Fruit fly (Drosophila melanogaster) whole organism, embryonic: ENCODE data around the gene CG7906.
A peak's percentile ranks its signal among the peaks of the same experiment; 100 is the strongest.

ENCODE experiments used
- CG10267 ChIP-seq: fragments of 200-800 bp; sonication (Bioruptor generic); optimal IDR thresholded peaks from 2 replicates; lab custom pipeline; 2018; ENCODE audit warnings: missing biosample characterization, mild to moderate bottlenecking, missing genetic modification characterization, moderate library complexity
- CG12236 ChIP-seq: fragments of 200-800 bp; sonication (Bioruptor generic); optimal IDR thresholded peaks from 2 replicates; lab custom pipeline; 2016; ENCODE audit warnings: missing biosample characterization, missing genetic modification characterization
- CG1233 ChIP-seq: fragments of 200-800 bp; sonication (Bioruptor generic); optimal IDR thresholded peaks from 4 replicates; lab custom pipeline; 2018; ENCODE audit warnings: missing biosample characterization, mild to moderate bottlenecking, missing genetic modification characterization
- CG1603 ChIP-seq: fragments of 200-800 bp; sonication (Bioruptor generic); optimal IDR thresholded peaks from 2 replicates; lab custom pipeline; 2019; ENCODE audit warnings: missing biosample characterization, mild to moderate bottlenecking, missing genetic modification characterization, moderate library complexity
- CG17612 ChIP-seq: fragments of 200-800 bp; sonication (Bioruptor generic); IDR thresholded peaks from 2 replicates; pipeline ENCODE4 v1.3.6; 2022; ENCODE audit warnings: missing biosample characterization, missing genetic modification characterization
- CG30020 ChIP-seq: fragments of 200-800 bp; optimal IDR thresholded peaks from 2 replicates; lab custom pipeline; 2019; ENCODE audit warnings: missing biosample characterization, mild to moderate bottlenecking, missing genetic modification characterization, moderate library complexity
- CG31388 ChIP-seq: fragments of 200-800 bp; sonication (Bioruptor generic); optimal IDR thresholded peaks from 2 replicates; lab custom pipeline; 2016; ENCODE audit warnings: missing biosample characterization, missing genetic modification characterization
- CG32532 ChIP-seq: fragments of 200-800 bp; sonication (Bioruptor generic); IDR thresholded peaks from 2 replicates; pipeline ENCODE4 v1.3.6; 2022; ENCODE audit warnings: missing biosample characterization, missing genetic modification characterization
- CG3407 ChIP-seq: fragments of 200-800 bp; sonication (Bioruptor generic); optimal IDR thresholded peaks from 2 replicates; lab custom pipeline; 2018; ENCODE audit warnings: missing biosample characterization, mild to moderate bottlenecking, missing genetic modification characterization
- CG43689 ChIP-seq: fragments of 200-800 bp; sonication (Bioruptor generic); IDR thresholded peaks from 2 replicates; pipeline ENCODE4 v1.3.6; 2022; ENCODE audit warnings: missing biosample characterization, missing genetic modification characterization
- CG6791 ChIP-seq: fragments of 200-800 bp; sonication (Bioruptor generic); IDR thresholded peaks from 3 replicates; pipeline ENCODE4 v1.3.6; 2022; ENCODE audit warnings: missing biosample characterization, missing genetic modification characterization; ENCODE audit not compliant: partially characterized antibody
- CG8089 ChIP-seq: fragments of 200-800 bp; sonication (Bioruptor generic); optimal IDR thresholded peaks from 3 replicates; lab custom pipeline; 2016; ENCODE audit warnings: missing biosample characterization, missing genetic modification characterization
- CrebB ChIP-seq: fragments of 200-800 bp; sonication (Bioruptor generic); optimal IDR thresholded peaks from 3 replicates; lab custom pipeline; 2018; ENCODE audit warnings: missing biosample characterization, mild to moderate bottlenecking, missing genetic modification characterization
- D19A ChIP-seq: fragments of 200-800 bp; optimal IDR thresholded peaks from 3 replicates; lab custom pipeline; 2019; ENCODE audit warnings: missing biosample characterization, mild to moderate bottlenecking, missing genetic modification characterization, moderate library complexity
- Dfd ChIP-seq, 2 experiments: fragments of >200 bp; optimal IDR thresholded peaks; 2 replicates each; lab custom pipeline; 2017; ENCODE audit warnings: missing biosample characterization in 2 of 2, missing genetic modification characterization in 2 of 2
- Dip3 ChIP-seq: fragments of 200-800 bp; sonication (Bioruptor generic); optimal IDR thresholded peaks from 3 replicates; lab custom pipeline; 2016; ENCODE audit warnings: missing biosample characterization, missing genetic modification characterization
- Hand ChIP-seq: fragments of 200-800 bp; sonication (Bioruptor generic); optimal IDR thresholded peaks from 2 replicates; lab custom pipeline; 2017; ENCODE audit warnings: mild to moderate bottlenecking, missing biosample characterization, missing genetic modification reagents, missing genetic modification characterization
- Hr39 ChIP-seq: fragments of >200 bp; optimal IDR thresholded peaks from 2 replicates; lab custom pipeline; 2017
- MESR4 ChIP-seq: fragments of 200-800 bp; sonication (Bioruptor generic); optimal IDR thresholded peaks from 2 replicates; lab custom pipeline; 2018; ENCODE audit warnings: missing biosample characterization, mild to moderate bottlenecking, missing genetic modification characterization, moderate library complexity
- MTF-1 ChIP-seq: fragments of 200-800 bp; sonication (Bioruptor generic); optimal IDR thresholded peaks from 2 replicates; lab custom pipeline; 2018; ENCODE audit warnings: missing biosample characterization, mild to moderate bottlenecking, missing genetic modification characterization, borderline replicate concordance
- NC2α ChIP-seq: fragments of 200-800 bp; sonication (Bioruptor generic); optimal IDR thresholded peaks from 2 replicates; lab custom pipeline; 2016; ENCODE audit warnings: missing biosample characterization, missing genetic modification characterization
- NFAT ChIP-seq: fragments of 200-800 bp; sonication (Bioruptor generic); IDR thresholded peaks from 2 replicates; pipeline ENCODE4 v1.3.6; 2022; ENCODE audit warnings: missing biosample characterization, missing genetic modification characterization
- NfI ChIP-seq: fragments of 200-800 bp; sonication (Bioruptor generic); optimal IDR thresholded peaks from 3 replicates; lab custom pipeline; 2018; ENCODE audit warnings: missing biosample characterization, mild to moderate bottlenecking, missing genetic modification characterization, moderate library complexity
- Optix ChIP-seq: fragments of 200-800 bp; sonication (Bioruptor generic); IDR thresholded peaks from 3 replicates; pipeline ENCODE4 v1.3.6; 2022; ENCODE audit warnings: missing biosample characterization, missing genetic modification characterization
- Sox100B ChIP-seq: fragments of 200-800 bp; sonication (Bioruptor generic); optimal IDR thresholded peaks from 3 replicates; lab custom pipeline; 2018; ENCODE audit warnings: missing biosample characterization, mild to moderate bottlenecking, missing genetic modification characterization
- abd-A ChIP-seq: fragments of 200-800 bp; sonication (Bioruptor generic); optimal IDR thresholded peaks from 3 replicates; lab custom pipeline; 2019; ENCODE audit warnings: missing biosample characterization, mild to moderate bottlenecking, missing genetic modification characterization, moderate library complexity
- ac ChIP-seq: fragments of 200-800 bp; sonication (Bioruptor generic); optimal IDR thresholded peaks from 3 replicates; lab custom pipeline; 2017; ENCODE audit warnings: missing biosample characterization, mild to moderate bottlenecking, missing genetic modification characterization
- bbx ChIP-seq: fragments of 200-800 bp; sonication (Bioruptor generic); IDR thresholded peaks from 2 replicates; pipeline ENCODE4 v1.3.6; 2022; ENCODE audit warnings: missing biosample characterization, missing genetic modification characterization; ENCODE audit not compliant: partially characterized antibody
- ci ChIP-seq: fragments of 200-800 bp; sonication (Bioruptor generic); IDR thresholded peaks from 3 replicates; pipeline ENCODE4 v1.3.6; 2022; ENCODE audit warnings: missing biosample characterization, missing genetic modification characterization
- crol ChIP-seq: fragments of 200-800 bp; sonication (Bioruptor generic); IDR thresholded peaks from 2 replicates; pipeline ENCODE4 v1.3.6; 2022; ENCODE audit warnings: missing biosample characterization, missing genetic modification characterization
- dmrt11E ChIP-seq: fragments of 200-800 bp; sonication (Bioruptor generic); optimal IDR thresholded peaks from 3 replicates; lab custom pipeline; 2018; ENCODE audit warnings: missing biosample characterization, mild to moderate bottlenecking, missing genetic modification characterization, moderate library complexity
- dmrt99B ChIP-seq: fragments of 200-800 bp; sonication (Bioruptor generic); optimal IDR thresholded peaks from 2 replicates; lab custom pipeline; 2018; ENCODE audit warnings: missing biosample characterization, mild to moderate bottlenecking, missing genetic modification characterization, moderate library complexity
- ftz-f1 ChIP-seq: fragments of 200-800 bp; sonication (Bioruptor generic); optimal IDR thresholded peaks from 2 replicates; lab custom pipeline; 2016; ENCODE audit warnings: missing biosample characterization, missing genetic modification characterization
- gfzf ChIP-seq: fragments of 200-800 bp; sonication (Bioruptor generic); optimal IDR thresholded peaks from 2 replicates; lab custom pipeline; 2016; ENCODE audit warnings: missing biosample characterization, mild to moderate bottlenecking, missing genetic modification characterization, moderate library complexity
- h ChIP-seq: fragments of >200 bp; optimal IDR thresholded peaks from 2 replicates; lab custom pipeline; 2017
- kah ChIP-seq: fragments of 200-800 bp; sonication (Bioruptor generic); optimal IDR thresholded peaks from 2 replicates; lab custom pipeline; 2018; ENCODE audit warnings: missing biosample characterization, mild to moderate bottlenecking, missing genetic modification characterization
- ken ChIP-seq: fragments of 200-800 bp; sonication (Bioruptor generic); IDR thresholded peaks from 3 replicates; pipeline ENCODE4 v1.3.6; 2022; ENCODE audit warnings: missing biosample characterization, missing genetic modification characterization
- org-1 ChIP-seq: fragments of 200-800 bp; sonication (Bioruptor generic); optimal IDR thresholded peaks from 2 replicates; lab custom pipeline; 2017; ENCODE audit warnings: missing biosample characterization, missing genetic modification characterization
- pho ChIP-seq: fragments of 200-800 bp; sonication (Bioruptor generic); optimal IDR thresholded peaks from 2 replicates; lab custom pipeline; 2016; ENCODE audit warnings: missing biosample characterization, missing genetic modification characterization
- salm ChIP-seq: fragments of 200-800 bp; sonication (Bioruptor generic); optimal IDR thresholded peaks from 2 replicates; lab custom pipeline; 2018; ENCODE audit warnings: missing biosample characterization, mild to moderate bottlenecking, missing genetic modification characterization
- scrt ChIP-seq: fragments of 200-800 bp; sonication (Bioruptor generic); optimal IDR thresholded peaks from 2 replicates; lab custom pipeline; 2018; ENCODE audit warnings: missing biosample characterization, mild to moderate bottlenecking, missing genetic modification characterization, moderate library complexity
- sim ChIP-seq: fragments of 200-800 bp; sonication (Bioruptor generic); IDR thresholded peaks from 2 replicates; pipeline ENCODE4 v1.3.6; 2022; ENCODE audit warnings: missing biosample characterization, missing genetic modification characterization
- sisA ChIP-seq: fragments of 200-800 bp; sonication (Bioruptor generic); IDR thresholded peaks from 2 replicates; pipeline ENCODE4 v1.3.6; 2022; ENCODE audit warnings: missing biosample characterization, missing genetic modification characterization
- ssp ChIP-seq: fragments of 200-800 bp; sonication (Bioruptor generic); IDR thresholded peaks from 2 replicates; pipeline ENCODE4 v1.3.6; 2022; ENCODE audit warnings: missing biosample characterization, missing genetic modification characterization
- tap ChIP-seq: fragments of 200-800 bp; optimal IDR thresholded peaks from 3 replicates; lab custom pipeline; 2019; ENCODE audit warnings: missing biosample characterization, mild to moderate bottlenecking, missing genetic modification characterization, moderate library complexity
- toy ChIP-seq: fragments of 200-800 bp; sonication (Bioruptor generic); IDR thresholded peaks from 2 replicates; pipeline ENCODE4 v1.3.6; 2022; ENCODE audit warnings: missing biosample characterization, missing genetic modification characterization
- tx ChIP-seq: fragments of 200-800 bp; sonication (Bioruptor generic); optimal IDR thresholded peaks from 2 replicates; lab custom pipeline; 2016; ENCODE audit warnings: missing biosample characterization, missing genetic modification characterization
- vnd ChIP-seq: fragments of 200-800 bp; sonication (Bioruptor generic); IDR thresholded peaks from 3 replicates; pipeline ENCODE4 v1.3.6; 2022; ENCODE audit warnings: missing biosample characterization, missing genetic modification characterization; ENCODE audit not compliant: partially characterized antibody
- zf30C ChIP-seq: fragments of 200-800 bp; sonication (Bioruptor generic); optimal IDR thresholded peaks from 3 replicates; lab custom pipeline; 2018; ENCODE audit warnings: missing biosample characterization, mild to moderate bottlenecking, missing genetic modification characterization
- zfh2 ChIP-seq: fragments of 200-800 bp; sonication (Bioruptor generic); optimal IDR thresholded peaks from 2 replicates; lab custom pipeline; 2016; ENCODE audit warnings: missing biosample characterization, missing genetic modification characterization

The CG7906 gene

DNA sequence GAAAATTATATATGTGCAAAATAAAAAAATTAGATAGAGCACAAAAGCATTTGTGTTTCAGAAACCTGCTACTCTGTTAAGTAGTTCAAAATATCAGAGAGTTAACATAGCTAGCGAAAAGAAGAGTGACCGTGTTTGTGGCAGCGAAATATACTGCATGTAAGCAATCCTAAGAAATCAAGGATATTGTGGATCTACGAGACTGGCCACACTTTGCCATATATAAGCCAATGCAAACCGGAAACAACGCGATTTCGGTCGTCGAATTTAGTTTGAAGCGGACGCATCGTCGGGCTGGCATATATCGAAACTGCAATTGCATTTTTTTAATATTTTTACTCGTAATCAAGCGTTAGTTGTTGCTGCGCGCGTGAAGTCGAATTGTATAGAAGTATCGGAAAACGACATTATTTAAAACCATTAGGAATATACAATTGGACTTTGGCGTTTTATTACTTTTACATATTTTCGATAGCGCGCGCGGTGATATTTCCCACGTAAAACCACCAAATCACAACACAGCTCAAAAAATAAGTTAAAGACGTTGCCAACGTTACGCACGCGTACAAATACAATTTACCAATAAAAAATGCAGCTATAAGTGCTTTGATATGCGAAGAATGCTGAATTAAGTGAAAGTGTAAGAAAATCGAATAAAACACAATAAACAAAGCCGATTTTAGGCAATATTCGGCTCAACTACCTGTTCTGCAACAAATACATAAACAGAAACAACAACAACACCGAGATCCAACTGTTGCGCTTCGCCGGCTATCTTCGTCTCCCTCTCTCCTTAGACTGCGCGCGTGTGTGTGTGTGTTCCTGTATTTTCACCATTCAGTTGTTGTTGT lies 45.6 kb upstream of the CG7906 start, which contains the start of gene nuf (continued):
- TF ChIP-seq tx = no peak
- TF ChIP-seq Sox100B = peak; percentile 74
- peak; percentile 8 for TF ChIP-seq CG3407
- TF ChIP-seq abd-A (tag; lab: Kevin White, UChicago) = no peak
- peak; percentile 44 for TF ChIP-seq Hand
- TF ChIP-seq salm (tag; lab: Kevin White, UChicago) = no peak
- peak; percentile 73 for TF ChIP-seq CrebB (tag; lab: Kevin White, UChicago)
- TF ChIP-seq MTF-1 = peak; percentile 92
- TF ChIP-seq toy (GFP tag; lab: Robert Waterston, UW) = peak; percentile 33; the same call in 1 of the 2 replicates
- no peak for TF ChIP-seq CG43689 (GFP tag; lab: Robert Waterston, UW)
- TF ChIP-seq zf30C (GFP tag; lab: Kevin White, UChicago) = no peak
- no peak for TF ChIP-seq Dfd (GFP tag; optimal IDR thresholded peaks at IDR 0.05; lab: Kevin White, UChicago)
- no peak for TF ChIP-seq vnd (GFP tag; lab: Robert Waterston, UW)
- TF ChIP-seq tap (tag; lab: Kevin White, UChicago) = no peak
- peak; percentile 83 for TF ChIP-seq NC2α (GFP tag; lab: Kevin White, UChicago)
- no peak for TF ChIP-seq sisA
- TF ChIP-seq Optix (GFP tag; lab: Robert Waterston, UW) = no peak
- peak; percentile 20 for TF ChIP-seq ac
- no peak for TF ChIP-seq CG8089
- no peak for TF ChIP-seq NFAT (GFP tag; lab: Robert Waterston, UW)
- TF ChIP-seq gfzf (GFP tag; lab: Kevin White, UChicago) = peak; percentile 86
- TF ChIP-seq dmrt99B = peak; percentile 50
- TF ChIP-seq ci (GFP tag; lab: Robert Waterston, UW) = peak; percentile 86
- no peak for TF ChIP-seq crol (GFP tag; lab: Robert Waterston, UW)
- no peak for TF ChIP-seq zfh2
- TF ChIP-seq CG30020 (tag; lab: Kevin White, UChicago) = no peak
- no peak for TF ChIP-seq ssp (GFP tag; lab: Robert Waterston, UW)
- peak; percentile 15 for TF ChIP-seq CG1233 (GFP tag; lab: Kevin White, UChicago)
- TF ChIP-seq CG12236 (GFP tag; lab: Kevin White, UChicago) = no peak
- TF ChIP-seq kah = peak; percentile 62
- peak; percentile 60 for TF ChIP-seq MESR4 (GFP tag; lab: Kevin White, UChicago)
- no peak; the same call in 2 of the 3 replicates for TF ChIP-seq CG6791 (GFP tag; lab: Robert Waterston, UW)
- peak; percentile 34 for TF ChIP-seq NfI (GFP tag; lab: Kevin White, UChicago)
- TF ChIP-seq org-1 (GFP tag; lab: Kevin White, UChicago) = no peak
- TF ChIP-seq sim (GFP tag; lab: Robert Waterston, UW) = no peak
- TF ChIP-seq CG31388 (GFP tag; lab: Kevin White, UChicago) = no peak
- TF ChIP-seq dmrt11E (tag; lab: Kevin White, UChicago) = no peak
- peak; percentile 38 for TF ChIP-seq CG1603 (tag; lab: Kevin White, UChicago)
- TF ChIP-seq CG17612 (GFP tag; lab: Robert Waterston, UW) = no peak
- no peak for TF ChIP-seq ftz-f1 (GFP tag; lab: Kevin White, UChicago)
- peak; percentile 40; the same call in 1 of the 2 replicates for TF ChIP-seq CG32532
- no peak for TF ChIP-seq h (lab: Kevin White, UChicago)
- 0 out of 3 replicates have a peak, but pooled peaks have one; percentile 32 for TF ChIP-seq ken (GFP tag; lab: Robert Waterston, UW)
- peak; percentile 84 for TF ChIP-seq scrt (GFP tag; lab: Kevin White, UChicago)
- no peak for TF ChIP-seq Hr39 (lab: Kevin White, UChicago)
- TF ChIP-seq pho (GFP tag; lab: Kevin White, UChicago) = no peak
- peak; percentile 62 for TF ChIP-seq bbx (GFP tag; lab: Robert Waterston, UW)
- TF ChIP-seq Dip3 = no peak
- TF ChIP-seq CG10267 = peak; percentile 54
- no peak for TF ChIP-seq D19A
